Worm (Caenorhabditis elegans): Measurements from ENCODE around the gene csp-1.

The csp-1 gene

DNA sequence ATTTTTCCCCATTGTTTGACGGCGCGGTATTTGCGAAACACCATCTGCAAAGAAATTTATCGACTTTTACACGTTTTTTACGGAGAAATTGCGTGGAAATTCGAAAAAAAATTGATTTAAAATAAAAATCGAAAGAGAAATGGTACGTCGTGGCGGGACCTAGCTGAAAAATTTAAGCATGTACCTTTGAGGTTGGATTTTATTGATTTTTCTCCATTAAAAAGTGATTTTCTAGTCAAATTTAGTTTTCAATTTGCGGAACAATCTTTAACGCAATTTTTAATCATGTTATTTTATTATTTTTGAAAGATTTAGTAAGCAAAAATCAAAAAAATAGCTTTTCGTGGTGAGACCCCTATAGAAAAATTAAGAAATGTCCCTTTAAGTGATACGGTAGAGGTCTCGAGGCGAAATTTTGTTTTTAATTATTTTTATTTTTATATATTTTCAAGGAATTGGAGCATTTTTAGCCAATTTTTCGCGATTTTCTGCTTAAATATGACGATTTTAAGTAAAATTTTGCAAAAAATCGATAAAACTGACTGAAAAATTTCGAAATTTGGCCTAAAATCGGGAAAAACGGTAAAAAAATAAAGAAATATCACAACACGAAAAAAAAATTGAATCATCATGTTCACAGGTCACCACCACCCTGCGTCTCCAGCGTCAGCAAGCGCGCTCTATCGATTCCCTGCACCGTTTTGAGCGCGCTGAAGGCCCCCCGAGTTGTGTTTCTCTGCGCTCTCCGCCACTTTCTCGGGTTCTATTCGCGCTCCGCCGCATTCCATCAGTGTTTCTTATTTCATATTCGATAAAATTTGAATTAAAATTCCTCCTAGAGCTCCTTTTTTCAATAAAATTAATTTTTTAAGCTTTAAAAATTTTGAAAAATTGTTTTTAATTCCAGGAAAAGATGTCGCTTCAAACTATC lies 25.7 kb upstream of the csp-1 start, which contains the start of the genes mrpl-37 and lin-38:
mrpl-37 (minus strand) TSS at position 51 of the 931 bp plus-strand sequence.
lin-38 (plus strand) TSS at position 908 of the 931 bp plus-strand sequence.
- no peak for TF ChIP-seq cebp-1 (GFP tag; IDR thresholded peaks at IDR 0.05)
- TF ChIP-seq cebp-1 (tag; optimal IDR thresholded peaks at IDR 0.05): peak; percentile 61
- no peak for TF ChIP-seq ceh-40 (GFP tag; IDR thresholded peaks at IDR 0.05)
- TF ChIP-seq snpc-1.1 (tag; optimal IDR thresholded peaks at IDR 0.05; ENCODE audit: insufficient read depth): peak; percentile 13
- peak; percentile 87 for TF ChIP-seq mcd-1 (GFP tag; IDR thresholded peaks at IDR 0.05)
- peak; percentile 93 for TF ChIP-seq lsl-1 (GFP tag; optimal IDR thresholded peaks at IDR 0.05)
- peak; percentile 56; the same call in 1 of the 2 replicates for TF ChIP-seq egrh-3 (GFP tag; IDR thresholded peaks at IDR 0.05)
- TF ChIP-seq lin-54 (GFP tag; optimal IDR thresholded peaks at IDR 0.05): peak; percentile 19
- peak; percentile 29 for TF ChIP-seq nhr-80 (tag; optimal IDR thresholded peaks at IDR 0.05)
- TF ChIP-seq pbrm-1 (GFP tag; IDR thresholded peaks at IDR 0.05): no peak
- TF ChIP-seq efl-1 (GFP tag; optimal IDR thresholded peaks at IDR 0.05): peak; percentile 31
- no peak for TF ChIP-seq K11D2.4 (GFP tag; IDR thresholded peaks at IDR 0.05)
- TF ChIP-seq hmg-1.2 (GFP tag; IDR thresholded peaks at IDR 0.05): peak; percentile 38; the same call in 1 of the 2 replicates
- TF ChIP-seq snpc-4 (GFP tag; optimal IDR thresholded peaks at IDR 0.05): no peak
- peak in 2 of 4 experiments; percentile 2 to 45 for TF ChIP-seq snpc-4 (tag; optimal IDR thresholded peaks at IDR 0.05)
- no peak for TF ChIP-seq T07F8.4 (tag; optimal IDR thresholded peaks at IDR 0.05)
- peak; percentile 89 for TF ChIP-seq xnd-1 (tag; optimal IDR thresholded peaks at IDR 0.05)
- no peak for TF ChIP-seq egl-44 (GFP tag; IDR thresholded peaks at IDR 0.05)
- no peak for TF ChIP-seq fkh-3 (tag; optimal IDR thresholded peaks at IDR 0.05)
- peak; percentile 92 for TF ChIP-seq F33H1.4 (GFP tag; IDR thresholded peaks at IDR 0.05)
- TF ChIP-seq attf-5 (GFP tag; optimal IDR thresholded peaks at IDR 0.05): peak; percentile 93
- TF ChIP-seq D2030.7 (GFP tag; IDR thresholded peaks at IDR 0.05): peak; percentile 63; the same call in 1 of the 2 replicates
- peak; percentile 73 for TF ChIP-seq madf-6 (GFP tag; IDR thresholded peaks at IDR 0.05)
- peak in 1 of 3 experiments; percentile 18 for TF ChIP-seq lin-35 (GFP tag; optimal IDR thresholded peaks at IDR 0.05)
- no peak for TF ChIP-seq Y53F4B.3 (GFP tag; IDR thresholded peaks at IDR 0.05)

DNA sequence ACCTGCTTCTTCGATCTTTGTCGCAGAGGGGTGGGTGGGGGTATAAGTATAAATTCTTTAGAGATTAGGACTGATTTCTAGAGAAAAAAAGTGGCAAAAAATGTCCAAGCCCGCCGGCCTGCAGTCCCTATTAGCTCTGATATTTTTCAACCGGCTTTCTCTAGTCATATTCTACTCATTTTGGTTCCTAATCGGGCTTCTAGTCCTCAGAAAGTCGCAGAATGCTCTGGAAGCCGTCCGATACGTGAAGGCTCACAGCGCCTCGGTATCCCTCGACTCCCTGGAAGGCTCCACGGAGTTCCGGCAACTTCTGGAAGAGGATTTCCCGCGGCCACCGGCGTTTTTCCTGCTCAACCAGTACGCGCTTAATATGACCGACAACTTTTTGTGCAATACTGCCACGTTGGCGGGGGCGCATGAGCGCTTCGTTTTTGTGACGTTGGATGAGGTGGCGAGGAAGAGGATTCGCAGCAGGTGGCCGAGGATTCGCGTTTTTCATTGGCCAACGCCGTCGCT lies 15.3 kb upstream of the csp-1 start, which contains the start of gene Y48E1B.8:
Y48E1B.8 (plus strand) TSS at position 51 of the 516 bp plus-strand sequence.
- TF ChIP-seq zfh-2 (GFP tag; conservative IDR thresholded peaks at IDR 0.05): peak; percentile 61
- TF ChIP-seq dox-1 (GFP tag; IDR thresholded peaks at IDR 0.05): no peak

DNA sequence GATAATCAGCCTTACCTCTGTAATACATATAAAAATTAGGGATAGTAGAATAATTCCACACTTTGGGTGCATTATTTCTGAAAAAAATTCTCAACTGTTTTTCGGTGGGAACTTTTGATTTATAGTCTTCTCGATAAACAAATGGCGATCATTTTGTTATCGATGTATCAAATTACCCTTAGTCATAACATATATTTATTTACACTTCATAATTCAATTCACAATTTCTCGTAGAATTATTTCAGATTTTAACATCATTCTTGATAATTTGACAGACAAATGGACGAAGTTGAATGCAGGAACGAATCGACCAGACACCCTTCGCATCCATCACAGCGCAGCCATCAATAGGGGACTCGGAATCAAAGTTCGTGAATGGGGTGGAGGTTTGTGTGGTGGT lies 10.5 kb upstream of the csp-1 start, which contains the start of gene clec-145:
clec-145 (minus strand) TSS at position 101 of the 400 bp plus-strand sequence.
- TF ChIP-seq aptf-3 (GFP tag; IDR thresholded peaks at IDR 0.05): no peak
- no peak for TF ChIP-seq xnd-1 (tag; optimal IDR thresholded peaks at IDR 0.05)
- TF ChIP-seq ztf-25 (GFP tag; IDR thresholded peaks at IDR 0.05): no peak
- TF ChIP-seq tlf-1 (GFP tag; optimal IDR thresholded peaks at IDR 0.05): no peak
- no peak for TF ChIP-seq lsy-27 (tag; optimal IDR thresholded peaks at IDR 0.05; ENCODE audit: borderline replicate concordance, insufficient read depth)
- no peak for TF ChIP-seq F55B11.4 (tag; optimal IDR thresholded peaks at IDR 0.05; ENCODE audit: borderline replicate concordance, insufficient read depth)
- TF ChIP-seq bed-2 (GFP tag; IDR thresholded peaks at IDR 0.05): no peak
- TF ChIP-seq lag-1 (GFP tag; IDR thresholded peaks at IDR 0.05): no peak
- no peak for TF ChIP-seq Y53F4B.3 (GFP tag; IDR thresholded peaks at IDR 0.05)
- no peak for TF ChIP-seq C06A6.2 (GFP tag; conservative IDR thresholded peaks at IDR 0.05)
- TF ChIP-seq ceh-58 (GFP tag; IDR thresholded peaks at IDR 0.05): no peak
- no peak for TF ChIP-seq F49E8.2 (tag; optimal IDR thresholded peaks at IDR 0.05; ENCODE audit: insufficient read depth)
- no peak for TF ChIP-seq die-1 (tag; optimal IDR thresholded peaks at IDR 0.05)
- TF ChIP-seq Y67H2A.10 (GFP tag; conservative IDR thresholded peaks at IDR 0.05): no peak
- no peak for TF ChIP-seq aptf-2 (GFP tag; conservative IDR thresholded peaks at IDR 0.05)
- no peak for TF ChIP-seq B0261.1 (tag; optimal IDR thresholded peaks at IDR 0.05)
- TF ChIP-seq zfh-2 (GFP tag; conservative IDR thresholded peaks at IDR 0.05): no peak
- no peak for TF ChIP-seq nfyb-1 (GFP tag; IDR thresholded peaks at IDR 0.05)

Data from whole organism, young adult.